Fruit fly (Drosophila melanogaster): Measurements from ENCODE around the gene CG33159.

The CG33159 gene

DNA sequence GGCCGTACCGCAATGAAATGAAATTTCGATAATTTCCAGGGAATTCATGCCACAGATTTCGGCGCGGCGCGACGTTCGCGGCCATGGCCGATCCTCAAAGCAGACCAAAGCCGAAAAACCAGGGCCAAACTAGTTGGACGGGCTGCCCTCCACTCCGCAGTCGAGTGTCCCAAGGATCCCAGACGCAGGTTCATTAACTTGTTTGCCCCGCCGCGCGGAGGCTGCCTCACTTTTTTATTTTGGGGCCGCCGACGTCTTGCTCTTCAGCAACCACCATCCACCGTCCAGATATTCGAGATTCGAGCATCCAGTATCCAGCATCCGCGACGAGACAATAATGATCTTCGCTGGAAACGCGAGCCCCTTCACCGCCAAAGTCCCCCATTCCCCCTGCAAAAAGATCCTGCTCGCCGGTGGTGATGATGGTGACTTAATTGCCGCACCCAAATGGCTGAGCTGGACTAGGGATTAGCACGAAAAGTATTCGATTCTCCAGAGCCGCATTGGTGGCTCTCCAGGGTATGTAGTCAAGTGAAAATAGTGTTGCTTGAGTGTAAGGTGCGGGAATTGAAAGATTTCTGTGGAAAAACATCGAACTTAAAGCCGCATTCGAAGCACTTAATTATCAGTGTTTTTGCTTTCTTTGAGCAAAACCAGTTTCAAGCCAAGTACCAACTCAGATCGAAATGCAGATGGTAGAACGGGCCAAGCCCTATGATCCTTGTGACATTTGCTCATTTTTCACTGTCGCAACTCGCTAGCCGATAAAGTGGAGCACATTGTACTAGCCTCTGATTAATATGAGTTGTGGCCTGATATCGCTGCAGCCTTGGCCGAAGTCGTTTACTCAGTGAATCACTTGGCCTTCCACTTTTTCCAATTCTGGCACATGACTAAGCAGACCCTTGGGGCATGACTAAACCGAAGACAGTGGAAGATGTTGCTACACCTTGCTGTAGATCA, 38.2 kb upstream of the CG33159 start:
- TF ChIP-seq fkh (GFP tag; optimal IDR thresholded peaks at IDR 0.05): no peak
- TF ChIP-seq Eip75B (GFP tag; optimal IDR thresholded peaks at IDR 0.05): peak; percentile 11
- peak; percentile 17 for TF ChIP-seq CG6792 (GFP tag; optimal IDR thresholded peaks at IDR 0.05)
- no peak for TF ChIP-seq vri (GFP tag; optimal IDR thresholded peaks at IDR 0.05)
- peak; percentile 39 to 77 for TF ChIP-seq ss (GFP tag; optimal IDR thresholded peaks at IDR 0.05)
- TF ChIP-seq CG10669 (GFP tag; optimal IDR thresholded peaks at IDR 0.05): no peak
- TF ChIP-seq fd85E (GFP tag; optimal IDR thresholded peaks at IDR 0.05): no peak
- TF ChIP-seq CG9139 (GFP tag; optimal IDR thresholded peaks at IDR 0.05): no peak
- TF ChIP-seq CG10631 (GFP tag; optimal IDR thresholded peaks at IDR 0.05): peak; percentile 57
- TF ChIP-seq CG32006 (GFP tag; optimal IDR thresholded peaks at IDR 0.05): peak; percentile 11
- TF ChIP-seq OdsH (GFP tag; optimal IDR thresholded peaks at IDR 0.05): peak; percentile 32
- TF ChIP-seq spab (GFP tag; optimal IDR thresholded peaks at IDR 0.05): no peak
- no peak for TF ChIP-seq CG8632 (GFP tag; optimal IDR thresholded peaks at IDR 0.05)
- TF ChIP-seq CG11762 (GFP tag; optimal IDR thresholded peaks at IDR 0.05; ENCODE audit: insufficient read depth): no peak
- no peak for TF ChIP-seq CG8119 (GFP tag; IDR thresholded peaks at IDR 0.05)
- no peak for TF ChIP-seq CG1621 (tag; optimal IDR thresholded peaks at IDR 0.05)
- TF ChIP-seq Sox15 (GFP tag; optimal IDR thresholded peaks at IDR 0.05): no peak
- peak; percentile 18 for TF ChIP-seq fd59A (GFP tag; optimal IDR thresholded peaks at IDR 0.05)
- no peak for TF ChIP-seq CG3919 (GFP tag; optimal IDR thresholded peaks at IDR 0.05)
- peak; percentile 37; the same call in 1 of the 3 replicates for TF ChIP-seq CG6163 (GFP tag; IDR thresholded peaks at IDR 0.05)
- no peak for TF ChIP-seq Gug (GFP tag; IDR thresholded peaks at IDR 0.05)
- TF ChIP-seq Hr4 (GFP tag; optimal IDR thresholded peaks at IDR 0.05): no peak
- TF ChIP-seq Hr39 (GFP tag; optimal IDR thresholded peaks at IDR 0.05): no peak
- peak; percentile 86 for TF ChIP-seq Eip78C (GFP tag)
- TF ChIP-seq Ets96B (tag; optimal IDR thresholded peaks at IDR 0.05): no peak
- peak; percentile 4 for TF ChIP-seq Sox14 (GFP tag; optimal IDR thresholded peaks at IDR 0.05)
- TF ChIP-seq Eip93F (GFP tag; optimal IDR thresholded peaks at IDR 0.05): no peak
- TF ChIP-seq CG6808 (GFP tag; optimal IDR thresholded peaks at IDR 0.05): peak; percentile 32
- TF ChIP-seq CG6854 (GFP tag; optimal IDR thresholded peaks at IDR 0.05): peak; percentile 28
- no peak for TF ChIP-seq CG34406 (GFP tag; optimal IDR thresholded peaks at IDR 0.05)
- TF ChIP-seq Lpt (GFP tag; optimal IDR thresholded peaks at IDR 0.05): peak; percentile 20
- TF ChIP-seq CG3032 (tag; optimal IDR thresholded peaks at IDR 0.05): no peak
- TF ChIP-seq pdm3 (GFP tag; optimal IDR thresholded peaks at IDR 0.05): peak; percentile 22
- TF ChIP-seq CG11902 (GFP tag; optimal IDR thresholded peaks at IDR 0.05): no peak
- TF ChIP-seq CG15336 (GFP tag; IDR thresholded peaks at IDR 0.05): no peak
- no peak for TF ChIP-seq Ets21C (GFP tag; optimal IDR thresholded peaks at IDR 0.05)
- no peak for TF ChIP-seq cyc (GFP tag; optimal IDR thresholded peaks at IDR 0.05)
- TF ChIP-seq lz (GFP tag; optimal IDR thresholded peaks at IDR 0.05): peak; percentile 36
- TF ChIP-seq svp (GFP tag): peak; percentile 85
- no peak for TF ChIP-seq CG31627 (GFP tag; optimal IDR thresholded peaks at IDR 0.05)
- peak; percentile 50 for TF ChIP-seq achi (GFP tag; optimal IDR thresholded peaks at IDR 0.05)
- no peak for TF ChIP-seq net (GFP tag; optimal IDR thresholded peaks at IDR 0.05)
- no peak for TF ChIP-seq CG7368 (GFP tag; optimal IDR thresholded peaks at IDR 0.05)
- TF ChIP-seq Met (GFP tag; optimal IDR thresholded peaks at IDR 0.05): no peak
- peak; percentile 0 for TF ChIP-seq Smox (GFP tag; optimal IDR thresholded peaks at IDR 0.05)
- TF ChIP-seq topi (GFP tag; optimal IDR thresholded peaks at IDR 0.05): no peak
- TF ChIP-seq acj6 (GFP tag; optimal IDR thresholded peaks at IDR 0.05): peak; percentile 43
- peak; percentile 6 for TF ChIP-seq CG6276 (GFP tag; optimal IDR thresholded peaks at IDR 0.05)
- TF ChIP-seq Blimp-1 (GFP tag; optimal IDR thresholded peaks at IDR 0.05): peak; percentile 42
- peak; percentile 12 for TF ChIP-seq esn (GFP tag; optimal IDR thresholded peaks at IDR 0.05)
